Worm (Caenorhabditis elegans) whole organism, L4/young adult: Measurements from ENCODE around the gene alr-1.

ENCODE experiments used
- W03F9.2 ChIP-seq: fragments of 150-350 bp; optimal IDR thresholded peaks from 2 replicates; lab custom pipeline; 2014; ENCODE audit warnings: missing biosample characterization, missing genetic modification characterization
- dao-5 ChIP-seq: sonication (generic microtip); optimal IDR thresholded peaks from 2 replicates; lab custom pipeline; 2016; ENCODE audit warnings: missing genotype, missing genetic modification characterization, moderate library complexity, missing compliant biosample characterization
- him-1 ChIP-seq: sonication (generic microtip); optimal IDR thresholded peaks from 2 replicates; lab custom pipeline; 2016; ENCODE audit warnings: missing genotype, missing genetic modification reagents, missing genetic modification characterization, missing compliant biosample characterization

The alr-1 gene

ce11 chrX:11109200-11109599, 16.2 kb downstream of the alr-1 start, which contains the start of gene grd-1:
Gene grd-1, plus strand, starts transcription at chrX:11109440.
- no peak for TF ChIP-seq him-1 (tag; lab: Kevin White, UChicago)
- TF ChIP-seq dao-5: no peak
- TF ChIP-seq W03F9.2: no peak

ce11 chrX:11107076-11107475, 18.3 kb downstream of the alr-1 start, which contains the start of gene clc-17:
Gene clc-17, plus strand, starts transcription at chrX:11107376.
- no peak for TF ChIP-seq him-1 (tag; lab: Kevin White, UChicago)
- TF ChIP-seq W03F9.2: no peak
- no peak for TF ChIP-seq dao-5

ce11 chrX:11104883-11105629, 20.4 kb downstream of the alr-1 start, which contains the start of gene W02H3.1:
Gene W02H3.1, minus strand, starts transcription at chrX:11105460.
- TF ChIP-seq him-1 (tag; lab: Kevin White, UChicago) (no peak), W03F9.2 (no peak), dao-5 (no peak)

ce11 chrX:11103173-11103572, 22.2 kb downstream of the alr-1 start:
- TF ChIP-seq dao-5: no peak
- TF ChIP-seq him-1 (tag; lab: Kevin White, UChicago): no peak
- no peak for TF ChIP-seq W03F9.2

- TF ChIP-seq dao-5 (no peak), W03F9.2 (no peak), him-1 (tag; lab: Kevin White, UChicago) (no peak)
Measured at ce11 chrX:11098086-11098485, 27.3 kb downstream of the alr-1 start, which contains the start of gene W02H3.3. Gene W02H3.3, minus strand, starts transcription at chrX:11098186.

- TF ChIP-seq dao-5 (no peak), W03F9.2 (no peak), him-1 (tag; lab: Kevin White, UChicago) (no peak)
Measured at ce11 chrX:11097343-11097742, 28.1 kb downstream of the alr-1 start.

- TF ChIP-seq him-1 (tag; lab: Kevin White, UChicago) (peak; percentile 92), W03F9.2 (peak; percentile 30), dao-5 (peak; percentile 74)
Measured at ce11 chrX:11095480-11095879, 29.9 kb downstream of the alr-1 start.

- TF ChIP-seq W03F9.2 (peak; percentile 98), him-1 (tag; lab: Kevin White, UChicago) (peak; percentile 100), dao-5 (peak; percentile 95)
Measured at ce11 chrX:11093985-11094593, 31.3 kb downstream of the alr-1 start.

- TF ChIP-seq dao-5 (no peak), him-1 (tag; lab: Kevin White, UChicago) (no peak), W03F9.2 (no peak)
Measured at ce11 chrX:11088952-11089351, 36.5 kb downstream of the alr-1 start, which contains the start of gene W04G3.11. Gene W04G3.11, plus strand, starts transcription at chrX:11089195.

- TF ChIP-seq dao-5 (no peak), W03F9.2 (no peak)
Measured at ce11 chrX:11085162-11085561, 40.3 kb downstream of the alr-1 start, which contains the start of gene W04G3.7. Gene W04G3.7, minus strand, starts transcription at chrX:11085262.

ce11 chrX:11080170-11080728, 45.2 kb downstream of the alr-1 start, which contains the start of gene sulp-7:
Gene sulp-7, plus strand, starts transcription at chrX:11080678.
- no peak for TF ChIP-seq him-1 (tag; lab: Kevin White, UChicago)
- TF ChIP-seq W03F9.2: no peak
- no peak for TF ChIP-seq dao-5

ce11 chrX:11079667-11080066, 45.8 kb downstream of the alr-1 start, which contains the start of gene W04G3.13:
Gene W04G3.13, minus strand, starts transcription at chrX:11079767.
- TF ChIP-seq W03F9.2 (no peak), dao-5 (no peak), him-1 (tag; lab: Kevin White, UChicago) (no peak)

ce11 chrX:11078150-11078549, 47.3 kb downstream of the alr-1 start, which contains the start of gene W04G3.10:
Gene W04G3.10, minus strand, starts transcription at chrX:11078250.
- no peak for TF ChIP-seq dao-5
- TF ChIP-seq him-1 (tag; lab: Kevin White, UChicago): no peak
- TF ChIP-seq W03F9.2: no peak

- TF ChIP-seq W03F9.2 (no peak), dao-5 (no peak), him-1 (tag; lab: Kevin White, UChicago) (no peak)
Measured at ce11 chrX:11076491-11076890, 48.9 kb downstream of the alr-1 start, which contains the start of gene W04G3.12. Gene W04G3.12, minus strand, starts transcription at chrX:11076801.
